Fruit fly (Drosophila melanogaster): Measurements from ENCODE around the gene CG18731.

Gene CG18731

dm6 chr3R:29763154-29763553 is 38.3 kb downstream of the CG18731 start (continued):
- TF ChIP-seq CG9609 (GFP tag; optimal IDR thresholded peaks at IDR 0.05), result peak; percentile 32
- no peak; the same call in 1 of the 2 replicates for TF ChIP-seq CG3847 (GFP tag; IDR thresholded peaks at IDR 0.05)
- peak; percentile 24 for TF ChIP-seq CG13775 (GFP tag; optimal IDR thresholded peaks at IDR 0.05)
- TF ChIP-seq pan (optimal IDR thresholded peaks at IDR 0.05), result no peak
- TF ChIP-seq pan (GFP tag; optimal IDR thresholded peaks at IDR 0.05 in 1 of 2, IDR thresholded peaks at IDR 0.05 in 1 of 2), result no peak
- TF ChIP-seq pfk (GFP tag; optimal IDR thresholded peaks at IDR 0.05), result no peak
- no peak for TF ChIP-seq CG33213 (GFP tag; optimal IDR thresholded peaks at IDR 0.05)
- TF ChIP-seq Bgb (GFP tag; IDR thresholded peaks at IDR 0.05; ENCODE audit: partially characterized antibody), result no peak
- TF ChIP-seq CG7987 (GFP tag; optimal IDR thresholded peaks at IDR 0.05), result no peak
- TF ChIP-seq sr (GFP tag; IDR thresholded peaks at IDR 0.05), result no peak
- peak; percentile 47; the same call in 2 of the 3 replicates for TF ChIP-seq dysf (GFP tag; IDR thresholded peaks at IDR 0.05)
- TF ChIP-seq CG10209 (GFP tag; optimal IDR thresholded peaks at IDR 0.05), result peak; percentile 25
- peak; percentile 17 for TF ChIP-seq repo (GFP tag; optimal IDR thresholded peaks at IDR 0.05)
- TF ChIP-seq Atf3 (GFP tag; optimal IDR thresholded peaks at IDR 0.05), result peak; percentile 14
- no peak for TF ChIP-seq nerfin-2 (GFP tag; IDR thresholded peaks at IDR 0.05; ENCODE audit: partially characterized antibody)
- no peak for TF ChIP-seq CG2116 (GFP tag; optimal IDR thresholded peaks at IDR 0.05)
- peak; percentile 32; the same call in 1 of the 2 replicates for TF ChIP-seq Rfx (GFP tag; IDR thresholded peaks at IDR 0.05)
- TF ChIP-seq Fer1 (GFP tag; optimal IDR thresholded peaks at IDR 0.05), result no peak
- TF ChIP-seq CG18599 (GFP tag; optimal IDR thresholded peaks at IDR 0.05), result peak; percentile 21
- TF ChIP-seq CG4730 (GFP tag; IDR thresholded peaks at IDR 0.05), result no peak
- peak; percentile 4 for TF ChIP-seq slp2 (GFP tag; optimal IDR thresholded peaks at IDR 0.05)
- TF ChIP-seq mld (GFP tag; IDR thresholded peaks at IDR 0.05; ENCODE audit: partially characterized antibody), result no peak
- TF ChIP-seq Awh (GFP tag; IDR thresholded peaks at IDR 0.05), result no peak
- TF ChIP-seq CG8290 (GFP tag; optimal IDR thresholded peaks at IDR 0.05), result no peak
- TF ChIP-seq CG8290 (tag; optimal IDR thresholded peaks at IDR 0.05), result peak in 1 of 2 experiments; percentile 43
- 0 out of 3 replicates have a peak, but pooled peaks have one; percentile 41 for TF ChIP-seq Mrtf (GFP tag; IDR thresholded peaks at IDR 0.05)
- TF ChIP-seq CG10267 (tag; optimal IDR thresholded peaks at IDR 0.05), result peak; percentile 12
- peak; percentile 17 for TF ChIP-seq CG9727 (GFP tag; optimal IDR thresholded peaks at IDR 0.05)
- no peak for TF ChIP-seq CG34376 (GFP tag; optimal IDR thresholded peaks at IDR 0.05)
- TF ChIP-seq CG17328 (GFP tag; IDR thresholded peaks at IDR 0.05), result 0 out of 2 replicates have a peak, but pooled peaks have one; percentile 28
- TF ChIP-seq CG30020 (tag; optimal IDR thresholded peaks at IDR 0.05), result no peak
- TF ChIP-seq Adf1 (GFP tag; IDR thresholded peaks at IDR 0.05), result no peak
- TF ChIP-seq fd102C (GFP tag; optimal IDR thresholded peaks at IDR 0.05), result no peak
- peak; percentile 46 for TF ChIP-seq tin (GFP tag; optimal IDR thresholded peaks at IDR 0.05)
- no peak for TF ChIP-seq sc (optimal IDR thresholded peaks at IDR 0.05)
- TF ChIP-seq sc (GFP tag; optimal IDR thresholded peaks at IDR 0.05), result peak; percentile 2
- no peak for TF ChIP-seq Vsx1 (GFP tag; optimal IDR thresholded peaks at IDR 0.05)
- TF ChIP-seq CG15073 (GFP tag; optimal IDR thresholded peaks at IDR 0.05), result no peak
- TF ChIP-seq Ada2b (GFP tag; IDR thresholded peaks at IDR 0.05), result peak; percentile 53
- peak; percentile 3 to 12 for TF ChIP-seq dpn (GFP tag; optimal IDR thresholded peaks at IDR 0.05)
- TF ChIP-seq CG14014 (GFP tag; IDR thresholded peaks at IDR 0.05), result peak; percentile 30; the same call in 1 of the 2 replicates
- TF ChIP-seq CG1233 (GFP tag; optimal IDR thresholded peaks at IDR 0.05), result no peak
- TF ChIP-seq Usf (GFP tag; optimal IDR thresholded peaks at IDR 0.05), result no peak
- TF ChIP-seq Hr51 (GFP tag; optimal IDR thresholded peaks at IDR 0.05), result peak in 1 of 2 experiments; percentile 28
- peak; percentile 26; the same call in 1 of the 2 replicates for TF ChIP-seq stc (GFP tag; IDR thresholded peaks at IDR 0.05)
- 0 out of 4 replicates have a peak, but pooled peaks have one; percentile 27 for TF ChIP-seq Gug (GFP tag; IDR thresholded peaks at IDR 0.05)
- no peak for TF ChIP-seq CG10462 (GFP tag; optimal IDR thresholded peaks at IDR 0.05)
- peak; percentile 19 for TF ChIP-seq Oli (tag; optimal IDR thresholded peaks at IDR 0.05)
- TF ChIP-seq Oaz (GFP tag; IDR thresholded peaks at IDR 0.05), result 0 out of 2 replicates have a peak, but pooled peaks have one; percentile 15
- no peak for TF ChIP-seq CG1647 (GFP tag; optimal IDR thresholded peaks at IDR 0.05)
- TF ChIP-seq CG11695 (GFP tag; IDR thresholded peaks at IDR 0.05), result 0 out of 3 replicates have a peak, but pooled peaks have one; percentile 37

Measured in whole organism, embryonic.